Fruit fly (Drosophila melanogaster): ENCODE data around the gene CG11842.

The CG11842 gene

DNA sequence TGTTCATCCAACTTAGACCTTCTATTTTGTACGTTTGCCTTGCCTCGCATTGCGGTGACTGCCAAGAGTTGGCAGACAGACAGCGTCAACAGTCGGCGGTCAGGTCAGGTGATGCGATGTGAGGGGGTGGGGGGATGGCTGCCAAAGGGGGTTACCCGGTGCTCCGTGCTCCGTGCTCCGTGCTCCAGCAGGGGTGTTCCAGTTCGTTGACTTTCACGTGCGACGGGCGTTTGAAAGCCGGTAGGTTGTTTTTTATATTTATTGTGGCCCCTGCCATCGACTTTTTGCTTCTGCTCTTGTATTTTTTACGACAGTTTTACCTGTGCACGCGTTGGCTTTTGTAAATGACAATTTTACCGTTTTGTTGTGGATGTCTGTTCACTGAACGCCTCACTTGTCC lies 29.6 kb downstream of the CG11842 start:
- TF ChIP-seq CG6163 (GFP tag; IDR thresholded peaks at IDR 0.05) (0 out of 3 replicates have a peak, but pooled peaks have one; percentile 7), CG9139 (GFP tag; optimal IDR thresholded peaks at IDR 0.05) (no peak), eg (GFP tag; IDR thresholded peaks at IDR 0.05) (0 out of 3 replicates have a peak, but pooled peaks have one; percentile 7), Ets21C (GFP tag; optimal IDR thresholded peaks at IDR 0.05) (no peak), fd59A (GFP tag; optimal IDR thresholded peaks at IDR 0.05) (no peak), Smox (GFP tag; optimal IDR thresholded peaks at IDR 0.05) (no peak)

dm6 chr3R:29082511-29083296 lies 30.2 kb downstream of the CG11842 start:
- TF ChIP-seq topi (GFP tag; optimal IDR thresholded peaks at IDR 0.05) (no peak), CG32006 (GFP tag; optimal IDR thresholded peaks at IDR 0.05) (peak; percentile 7), svp (GFP tag) (peak; percentile 55), acj6 (GFP tag; optimal IDR thresholded peaks at IDR 0.05) (no peak), lz (GFP tag; optimal IDR thresholded peaks at IDR 0.05) (no peak), CG6854 (GFP tag; optimal IDR thresholded peaks at IDR 0.05) (no peak), CG3032 (tag; optimal IDR thresholded peaks at IDR 0.05) (no peak), Ets96B (tag; optimal IDR thresholded peaks at IDR 0.05) (peak; percentile 9), fkh (GFP tag; optimal IDR thresholded peaks at IDR 0.05) (peak; percentile 30), CG34406 (GFP tag; optimal IDR thresholded peaks at IDR 0.05) (no peak), dsx (GFP tag; optimal IDR thresholded peaks at IDR 0.05; ENCODE audit: poor library complexity, severe bottlenecking) (no peak), Ets21C (GFP tag; optimal IDR thresholded peaks at IDR 0.05) (no peak), CG10669 (GFP tag; optimal IDR thresholded peaks at IDR 0.05) (no peak), CG9139 (GFP tag; optimal IDR thresholded peaks at IDR 0.05) (no peak), Eip78C (GFP tag) (peak; percentile 57), Sox14 (GFP tag; optimal IDR thresholded peaks at IDR 0.05) (peak; percentile 2), spab (GFP tag; optimal IDR thresholded peaks at IDR 0.05) (no peak), CG8319 (GFP tag; optimal IDR thresholded peaks at IDR 0.05) (no peak), CG6792 (GFP tag; optimal IDR thresholded peaks at IDR 0.05) (no peak), CG4318 (GFP tag; optimal IDR thresholded peaks at IDR 0.05) (no peak)

DNA sequence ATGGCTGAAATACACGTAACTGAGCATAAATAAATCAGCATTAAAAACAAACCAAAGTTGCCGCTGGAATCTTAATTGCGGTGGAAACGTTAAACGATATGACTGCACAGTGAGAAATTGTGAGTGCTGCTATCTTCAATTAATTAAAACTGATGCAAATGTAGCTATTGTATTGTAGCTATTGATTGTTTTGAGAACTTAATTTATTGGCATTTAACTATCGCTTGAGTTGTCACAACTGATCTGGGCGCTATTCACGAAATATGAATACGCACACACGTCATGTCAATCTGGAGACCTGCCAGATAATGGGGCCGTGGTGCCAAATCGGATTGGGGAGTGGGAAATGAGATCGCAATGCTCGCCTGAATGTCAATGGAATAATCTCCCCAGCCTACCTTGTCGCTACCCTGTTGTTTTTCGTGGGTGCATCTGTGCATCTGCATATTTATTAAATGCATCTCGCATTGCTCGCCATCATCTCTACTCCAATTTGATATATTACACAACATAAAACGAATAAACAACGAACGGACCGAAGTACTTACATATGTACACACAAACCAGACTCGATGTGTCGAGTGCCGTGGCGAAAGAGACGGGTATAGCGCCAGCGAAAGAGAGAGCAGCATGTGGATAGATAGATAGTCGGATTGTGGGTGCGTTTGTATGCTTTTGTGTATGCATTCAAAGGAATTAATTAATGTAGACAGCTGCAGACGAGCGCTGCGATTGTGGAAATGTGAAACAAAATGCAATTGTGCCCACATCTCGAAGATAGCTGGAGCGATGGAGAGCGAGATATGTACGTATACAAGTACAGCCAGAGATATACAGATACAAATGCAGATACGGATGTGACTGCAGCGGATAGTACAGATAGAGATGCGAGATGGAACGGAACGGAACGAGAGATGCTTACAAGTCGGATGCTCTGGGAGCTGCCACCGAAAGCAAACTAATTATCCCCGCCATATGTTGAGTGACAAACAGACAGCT lies 31.3 kb downstream of the CG11842 start:
- TF ChIP-seq CG6792 (GFP tag; optimal IDR thresholded peaks at IDR 0.05) (no peak), Sox102F (GFP tag; optimal IDR thresholded peaks at IDR 0.05) (peak; percentile 8), ss (GFP tag; optimal IDR thresholded peaks at IDR 0.05) (peak in 1 of 2 experiments; percentile 7), eg (GFP tag; IDR thresholded peaks at IDR 0.05) (peak; percentile 45; the same call in 1 of the 3 replicates), OdsH (GFP tag; optimal IDR thresholded peaks at IDR 0.05) (peak; percentile 40), fd59A (GFP tag; optimal IDR thresholded peaks at IDR 0.05) (no peak), Hr38 (GFP tag; optimal IDR thresholded peaks at IDR 0.05) (no peak), CG8319 (GFP tag; optimal IDR thresholded peaks at IDR 0.05) (peak; percentile 33), CG10669 (GFP tag; optimal IDR thresholded peaks at IDR 0.05) (peak; percentile 47), Hr39 (GFP tag; optimal IDR thresholded peaks at IDR 0.05) (peak; percentile 58), fd85E (GFP tag; optimal IDR thresholded peaks at IDR 0.05) (no peak), fkh (GFP tag; optimal IDR thresholded peaks at IDR 0.05) (peak; percentile 88), Eip75B (GFP tag; optimal IDR thresholded peaks at IDR 0.05) (peak; percentile 3), CG6163 (GFP tag; IDR thresholded peaks at IDR 0.05) (peak; percentile 11; the same call in 1 of the 3 replicates), CG31627 (GFP tag; optimal IDR thresholded peaks at IDR 0.05) (peak; percentile 34), Hr4 (GFP tag; optimal IDR thresholded peaks at IDR 0.05) (peak; percentile 24), Ets21C (GFP tag; optimal IDR thresholded peaks at IDR 0.05) (no peak), CG9139 (GFP tag; optimal IDR thresholded peaks at IDR 0.05) (no peak), Ets96B (tag; optimal IDR thresholded peaks at IDR 0.05) (peak; percentile 51), vri (GFP tag; optimal IDR thresholded peaks at IDR 0.05) (peak; percentile 4), Eip78C (GFP tag) (peak; percentile 70), CG11294 (GFP tag; IDR thresholded peaks at IDR 0.05) (no peak), CG4318 (GFP tag; optimal IDR thresholded peaks at IDR 0.05) (no peak), dsx (GFP tag; optimal IDR thresholded peaks at IDR 0.05; ENCODE audit: poor library complexity, severe bottlenecking) (no peak), dac (GFP tag; optimal IDR thresholded peaks at IDR 0.05) (no peak), CG3032 (tag; optimal IDR thresholded peaks at IDR 0.05) (peak; percentile 33), cyc (GFP tag; optimal IDR thresholded peaks at IDR 0.05) (peak; percentile 12), CG8119 (GFP tag; IDR thresholded peaks at IDR 0.05) (no peak), topi (GFP tag; optimal IDR thresholded peaks at IDR 0.05) (peak; percentile 52), achi (GFP tag; optimal IDR thresholded peaks at IDR 0.05) (peak; percentile 38), spab (GFP tag; optimal IDR thresholded peaks at IDR 0.05) (peak; percentile 31), esn (GFP tag; optimal IDR thresholded peaks at IDR 0.05) (peak; percentile 55), salr (GFP tag; optimal IDR thresholded peaks at IDR 0.05) (peak in 1 of 2 experiments; percentile 26)

Data from whole organism, prepupa.